Fruit fly (Drosophila melanogaster): ENCODE results near the gene CG6959.

- no peak for TF ChIP-seq psq (optimal IDR thresholded peaks at IDR 0.05)
- no peak for TF ChIP-seq insv (optimal IDR thresholded peaks at IDR 0.05)
- no peak for TF ChIP-seq h (optimal IDR thresholded peaks at IDR 0.05)
Observed at dm6 chr3R:11859103-11859502, 10.2 kb downstream of the CG6959 start.
